Worm (Caenorhabditis elegans) whole organism, mixed stage, embryonic: Measurements from ENCODE around the gene tbc-10.
A peak's percentile ranks its signal among the peaks of the same experiment; 100 is the strongest.

Source experiments
- M03D4.4 ChIP-seq: sonication (generic microtip); optimal IDR thresholded peaks from 2 replicates; lab custom pipeline; 2017; ENCODE audit warnings: mild to moderate bottlenecking, missing genetic modification characterization, missing compliant biosample characterization
- ceh-39 ChIP-seq: fragments of 150-350 bp; optimal IDR thresholded peaks from 2 replicates; lab custom pipeline; 2014; ENCODE audit warnings: missing biosample characterization, missing genetic modification characterization
- ceh-43 ChIP-seq: fragments of 200-800 bp; sonication (Bioruptor generic); optimal IDR thresholded peaks from 2 replicates; lab custom pipeline; 2018; ENCODE audit warnings: mild to moderate bottlenecking, missing genetic modification characterization, moderate library complexity, missing compliant biosample characterization
- ces-1 ChIP-seq: fragments of 150-350 bp; optimal IDR thresholded peaks from 2 replicates; lab custom pipeline; 2014; ENCODE audit warnings: missing biosample characterization, missing genetic modification reagents, missing genetic modification characterization
- cnd-1 ChIP-seq: fragments of 200-800 bp; sonication (Bioruptor generic); optimal IDR thresholded peaks from 2 replicates; lab custom pipeline; 2018; ENCODE audit warnings: mild to moderate bottlenecking, missing genetic modification characterization, missing compliant biosample characterization
- drap-1 ChIP-seq: fragments of 200-800 bp; sonication (Bioruptor generic); optimal IDR thresholded peaks from 3 replicates; lab custom pipeline; 2018; ENCODE audit warnings: mild to moderate bottlenecking, missing genetic modification characterization, missing compliant biosample characterization
- elt-1 ChIP-seq: sonication (generic microtip); optimal IDR thresholded peaks from 2 replicates; lab custom pipeline; 2017; ENCODE audit warnings: missing genetic modification characterization, mild to moderate bottlenecking, missing compliant biosample characterization, antibody characterized with exemption, moderate library complexity, borderline replicate concordance; ENCODE audit not compliant: insufficient read depth
- elt-3 ChIP-seq: fragments of 150-350 bp; optimal IDR thresholded peaks from 2 replicates; lab custom pipeline; 2014; ENCODE audit warnings: missing biosample characterization, missing genetic modification characterization
- flh-1 ChIP-seq: fragments of 200-800 bp; sonication (Bioruptor generic); optimal IDR thresholded peaks from 2 replicates; lab custom pipeline; 2018; ENCODE audit warnings: mild to moderate bottlenecking, missing genetic modification characterization, moderate library complexity, missing compliant biosample characterization
- ham-2 ChIP-seq: fragments of 200-800 bp; sonication (Bioruptor generic); optimal IDR thresholded peaks from 2 replicates; lab custom pipeline; 2018; ENCODE audit warnings: mild to moderate bottlenecking, missing genetic modification characterization, missing compliant biosample characterization
- hlh-1 ChIP-seq: fragments of 150-350 bp; optimal IDR thresholded peaks from 2 replicates; lab custom pipeline; 2014; ENCODE audit warnings: missing biosample characterization, missing genetic modification reagents, missing genetic modification characterization
- lin-13 ChIP-seq: fragments of 150-350 bp; optimal IDR thresholded peaks from 2 replicates; lab custom pipeline; 2014; ENCODE audit warnings: missing biosample characterization, missing genetic modification characterization
- lsy-2 ChIP-seq: fragments of 150-350 bp; optimal IDR thresholded peaks from 2 replicates; lab custom pipeline; 2014; ENCODE audit warnings: missing biosample characterization, missing genetic modification characterization
- mab-5 ChIP-seq: fragments of 150-350 bp; optimal IDR thresholded peaks from 2 replicates; lab custom pipeline; 2014; ENCODE audit warnings: missing biosample characterization, missing genetic modification characterization
- mls-2 ChIP-seq: sonication (generic microtip); optimal IDR thresholded peaks from 2 replicates; lab custom pipeline; 2016; ENCODE audit warnings: mild to moderate bottlenecking, missing genetic modification characterization, moderate library complexity, missing compliant biosample characterization
- nhr-12 ChIP-seq: fragments of 150-350 bp; optimal IDR thresholded peaks from 2 replicates; lab custom pipeline; 2014; ENCODE audit warnings: missing biosample characterization, missing genetic modification characterization
- nhr-2 ChIP-seq: fragments of 150-350 bp; optimal IDR thresholded peaks from 2 replicates; lab custom pipeline; 2014; ENCODE audit warnings: missing biosample characterization, missing genetic modification characterization
- nhr-237 ChIP-seq: fragments of 150-350 bp; optimal IDR thresholded peaks from 2 replicates; lab custom pipeline; 2014; ENCODE audit warnings: missing biosample characterization, missing genetic modification characterization
- nhr-28 ChIP-seq: fragments of 150-350 bp; optimal IDR thresholded peaks from 2 replicates; lab custom pipeline; 2014; ENCODE audit warnings: missing biosample characterization, missing genetic modification characterization
- nhr-76 ChIP-seq: sonication (generic microtip); optimal IDR thresholded peaks from 2 replicates; lab custom pipeline; 2017; ENCODE audit warnings: missing biosample characterization, missing genetic modification characterization
- pha-4 ChIP-seq: fragments of 150-350 bp; optimal IDR thresholded peaks from 2 replicates; lab custom pipeline; 2018; ENCODE audit warnings: missing biosample characterization, missing genetic modification reagents, missing genetic modification characterization
- tbx-8 ChIP-seq: fragments of 200-800 bp; sonication (Bioruptor generic); optimal IDR thresholded peaks from 2 replicates; lab custom pipeline; 2018; ENCODE audit warnings: mild to moderate bottlenecking, missing genetic modification characterization, moderate library complexity, missing compliant biosample characterization
- unc-120 ChIP-seq: sonication (generic microtip); optimal IDR thresholded peaks from 2 replicates; lab custom pipeline; 2017; ENCODE audit warnings: missing genetic modification characterization, missing compliant biosample characterization; ENCODE audit not compliant: poor library complexity, severe bottlenecking
- unc-39 ChIP-seq: fragments of 150-350 bp; optimal IDR thresholded peaks from 2 replicates; lab custom pipeline; 2014; ENCODE audit warnings: missing biosample characterization, missing genetic modification characterization
- unc-62 ChIP-seq: fragments of 150-350 bp; optimal IDR thresholded peaks from 2 replicates; lab custom pipeline; 2014; ENCODE audit warnings: missing biosample characterization, missing genetic modification reagents, missing genetic modification characterization
- zip-8 ChIP-seq: fragments of 150-350 bp; optimal IDR thresholded peaks from 2 replicates; lab custom pipeline; 2014; ENCODE audit warnings: missing biosample characterization, missing genetic modification characterization
- ztf-11 ChIP-seq: fragments of 150-350 bp; optimal IDR thresholded peaks from 2 replicates; lab custom pipeline; 2014; ENCODE audit warnings: missing biosample characterization, missing genetic modification characterization

Gene tbc-10

DNA sequence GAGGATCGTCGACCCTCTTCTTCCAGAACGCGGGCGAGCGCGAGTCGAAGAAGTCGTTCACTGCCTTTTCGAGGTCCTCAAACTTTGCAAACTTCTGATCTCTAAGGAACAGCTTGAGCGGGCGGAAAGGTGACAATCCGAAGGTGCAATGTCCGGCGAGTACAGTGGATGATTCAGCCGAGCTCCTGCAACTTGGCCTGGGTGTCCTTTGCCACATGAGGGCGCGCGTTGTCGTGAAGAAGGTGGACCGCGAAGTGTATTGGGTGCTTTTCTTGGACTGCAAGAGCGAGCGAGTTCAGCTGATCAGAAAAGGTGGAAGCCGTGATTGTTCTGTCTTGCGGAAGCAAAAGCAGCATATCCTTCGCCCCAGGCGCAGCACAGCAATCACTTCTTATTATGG, 41.1 kb upstream of the tbc-10 start:
- no peak for TF ChIP-seq mab-5 (tag; lab: Kevin White, UChicago)
- no peak for TF ChIP-seq nhr-2 (tag; lab: Kevin White, UChicago)
- TF ChIP-seq cnd-1, result no peak
- no peak for TF ChIP-seq nhr-237 (tag; lab: Kevin White, UChicago)
- no peak for TF ChIP-seq lin-13
- TF ChIP-seq M03D4.4 (tag; lab: Kevin White, UChicago), result no peak
- no peak for TF ChIP-seq unc-120
- TF ChIP-seq ztf-11 (tag; lab: Kevin White, UChicago), result no peak
- TF ChIP-seq hlh-1 (tag; lab: Kevin White, UChicago), result no peak
- no peak for TF ChIP-seq ham-2
- no peak for TF ChIP-seq pha-4 (tag; lab: Kevin White, UChicago)
- TF ChIP-seq flh-1 (GFP tag; lab: Kevin White, UChicago), result no peak
- TF ChIP-seq lsy-2 (tag; lab: Kevin White, UChicago), result no peak
- TF ChIP-seq unc-62 (GFP tag; lab: Kevin White, UChicago), result no peak
- TF ChIP-seq elt-3 (tag; lab: Kevin White, UChicago), result no peak
- no peak for TF ChIP-seq zip-8
- TF ChIP-seq ceh-39, result no peak
- TF ChIP-seq drap-1, result no peak
- no peak for TF ChIP-seq nhr-12

ce11 chrIII:943426-943927, 39.6 kb upstream of the tbc-10 start, which contains the start of gene fbxa-59:
Gene fbxa-59 (minus strand): TSS chrIII:943476.
- TF ChIP-seq pha-4 (tag; lab: Kevin White, UChicago), result no peak
- TF ChIP-seq ceh-39, result no peak
- no peak for TF ChIP-seq flh-1 (GFP tag; lab: Kevin White, UChicago)

ce11 chrIII:946250-946725, 36.8 kb upstream of the tbc-10 start, which contains the start of gene fbxa-60:
Gene fbxa-60 (minus strand): TSS chrIII:946300.
- no peak for TF ChIP-seq lsy-2 (tag; lab: Kevin White, UChicago)

DNA sequence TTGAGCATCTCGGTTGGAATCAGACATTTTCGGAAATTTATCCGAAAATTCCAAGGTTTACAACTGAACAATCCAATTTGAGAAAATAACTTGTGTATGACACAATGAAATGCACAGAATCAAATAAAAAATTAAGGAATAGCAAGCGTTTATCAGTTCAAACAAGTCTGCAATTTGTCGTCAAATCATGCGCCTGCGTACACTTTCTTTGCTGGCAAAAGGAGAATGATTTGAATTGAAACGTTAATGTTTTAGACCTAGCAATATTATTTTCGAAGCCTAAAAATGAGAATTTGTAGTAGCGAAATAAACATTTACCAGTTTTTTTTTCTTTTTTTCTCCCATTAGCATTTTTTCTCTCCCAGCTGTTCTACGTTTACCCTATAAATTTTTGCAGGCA, 32.6 kb upstream of the tbc-10 start, which contains the start of the genes fbxa-67 and fbxa-11:
fbxa-67 (minus strand) TSS at position 199 of the 400 bp plus-strand sequence.
fbxa-11 (plus strand) TSS at position 398 of the 400 bp plus-strand sequence.
- no peak for TF ChIP-seq ceh-43 (GFP tag; lab: Kevin White, UChicago)
- TF ChIP-seq ces-1, result peak; percentile 11

DNA sequence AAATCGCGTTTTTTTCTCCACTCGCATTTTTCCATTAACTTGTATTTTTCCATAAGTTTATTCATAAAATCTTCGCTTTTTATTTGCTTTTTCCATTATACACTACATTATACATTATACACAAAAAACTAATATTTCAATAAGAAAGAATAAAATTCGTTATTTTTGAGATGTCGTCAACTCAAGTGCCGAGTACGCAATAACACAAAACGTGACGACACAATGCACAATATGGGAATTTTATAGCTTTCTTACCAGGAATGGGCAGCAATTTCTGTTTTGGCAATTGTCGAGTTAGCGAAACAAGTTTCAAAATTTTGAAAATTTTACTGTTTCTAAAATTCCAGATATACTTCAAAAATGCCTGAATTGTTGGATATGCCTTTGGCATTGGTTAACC, 30.9 kb upstream of the tbc-10 start, which contains the start of gene fbxa-10:
fbxa-10 (plus strand) TSS at position 207 of the 400 bp plus-strand sequence.
- TF ChIP-seq unc-120 (peak; percentile 68), ham-2 (no peak), tbx-8 (GFP tag; lab: Kevin White, UChicago) (no peak), unc-39 (tag; lab: Kevin White, UChicago) (no peak), ces-1 (peak; percentile 52)

DNA sequence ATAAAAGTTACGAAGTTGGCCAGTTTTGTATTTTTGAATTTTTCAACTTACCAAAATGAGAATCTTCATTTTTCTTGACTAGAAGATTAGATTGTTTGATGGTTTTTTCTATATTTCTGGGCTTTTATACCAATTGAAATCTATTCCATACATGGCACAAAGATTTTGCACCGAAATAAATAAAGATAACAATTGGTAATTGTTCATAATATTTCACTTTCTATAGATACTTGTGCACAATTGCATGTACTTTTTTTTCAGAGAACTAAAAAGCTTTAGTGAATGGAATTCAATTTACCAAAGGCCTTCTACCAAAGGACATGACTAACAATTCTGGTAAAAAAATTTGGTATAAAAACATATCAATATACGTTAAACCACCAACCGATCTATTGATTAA, 28.5 kb upstream of the tbc-10 start, which contains the start of the genes T12B5.15 and T12B5.14:
T12B5.15 (minus strand) TSS at position 101 of the 400 bp plus-strand sequence.
T12B5.14 (plus strand) TSS at position 321 of the 400 bp plus-strand sequence.
- TF ChIP-seq mab-5 (tag; lab: Kevin White, UChicago) (no peak), drap-1 (no peak), ces-1 (no peak), nhr-76 (no peak), pha-4 (tag; lab: Kevin White, UChicago) (no peak), nhr-237 (tag; lab: Kevin White, UChicago) (no peak), unc-62 (GFP tag; lab: Kevin White, UChicago) (no peak)

DNA sequence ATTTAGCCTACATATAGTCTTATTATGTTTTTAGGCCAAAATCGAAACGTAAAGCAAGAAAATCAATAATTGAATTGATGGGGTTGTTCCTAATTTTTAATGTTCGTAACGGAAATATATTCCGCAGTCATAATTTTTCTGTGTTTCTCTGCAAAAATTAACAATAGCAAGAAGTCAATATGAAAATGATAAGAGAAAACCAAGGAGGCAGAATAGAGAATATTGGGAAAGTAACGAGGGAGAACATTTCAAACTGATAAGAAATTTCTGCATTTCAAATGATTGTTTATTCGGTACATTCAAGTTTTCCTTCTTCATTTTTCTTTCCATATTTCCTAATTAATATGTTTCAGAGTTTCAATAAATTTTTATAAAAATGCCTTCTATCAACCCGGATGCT, 27.1 kb upstream of the tbc-10 start, which contains the start of gene fbxa-54:
fbxa-54 (plus strand) TSS at position 354 of the 400 bp plus-strand sequence.
- no peak for TF ChIP-seq hlh-1 (tag; lab: Kevin White, UChicago)
- TF ChIP-seq ceh-39, result no peak
- no peak for TF ChIP-seq nhr-12
- TF ChIP-seq nhr-28 (tag; lab: Kevin White, UChicago), result no peak
- TF ChIP-seq ham-2, result no peak
- TF ChIP-seq mab-5 (tag; lab: Kevin White, UChicago), result no peak
- no peak for TF ChIP-seq drap-1
- no peak for TF ChIP-seq mls-2
- TF ChIP-seq unc-39 (tag; lab: Kevin White, UChicago), result no peak
- TF ChIP-seq ztf-11 (tag; lab: Kevin White, UChicago), result no peak
- no peak for TF ChIP-seq unc-62 (GFP tag; lab: Kevin White, UChicago)
- TF ChIP-seq flh-1 (GFP tag; lab: Kevin White, UChicago), result no peak
- TF ChIP-seq elt-1, result no peak
- TF ChIP-seq, all 35 proteins: peak for 0
